Worm (Caenorhabditis elegans): ENCODE data around the gene F31E8.4.
"Not testable (repeated sequence)": the region's sequence is repeated elsewhere in the genome, so short reads cannot be mapped to it uniquely, and the experiment has no call there.

- not testable (repeated sequence) for TF ChIP-seq him-1, W03F9.2 (tag; optimal IDR thresholded peaks at IDR 0.05)
Observed at ce11 chrII:6775076-6775475, 24.9 kb downstream of the F31E8.4 start, which contains the start of gene agr-1.

Data from whole organism, L4/young adult.